Worm (Caenorhabditis elegans) whole organism, early embryonic: ENCODE results near the gene hbl-1.

Experiments
- B0310.2 ChIP-seq: sonication (generic microtip); optimal IDR thresholded peaks from 2 replicates; lab custom pipeline; 2016; ENCODE audit warnings: mild to moderate bottlenecking, missing genetic modification characterization, missing compliant biosample characterization
- F13C5.2 ChIP-seq: sonication (generic microtip); optimal IDR thresholded peaks from 2 replicates; lab custom pipeline; 2017; ENCODE audit warnings: mild to moderate bottlenecking, missing genetic modification characterization, inconsistent platforms, missing compliant biosample characterization
- aly-1 ChIP-seq: sonication (generic microtip); optimal IDR thresholded peaks from 2 replicates; lab custom pipeline; 2016; ENCODE audit warnings: missing genetic modification characterization, missing compliant biosample characterization
- ama-1 ChIP-seq: fragments of 150-350 bp; optimal IDR thresholded peaks from 2 replicates; lab custom pipeline; 2014
- ceh-13 ChIP-seq: fragments of 200-800 bp; sonication (Bioruptor generic); optimal IDR thresholded peaks from 2 replicates; lab custom pipeline; 2018; ENCODE audit warnings: mild to moderate bottlenecking, missing genetic modification characterization, missing compliant biosample characterization
- ceh-36 ChIP-seq: sonication (generic microtip); optimal IDR thresholded peaks from 2 replicates; lab custom pipeline; 2016; ENCODE audit warnings: missing genetic modification characterization, inconsistent platforms, missing compliant biosample characterization
- ets-7 ChIP-seq: sonication (generic microtip); optimal IDR thresholded peaks from 2 replicates; lab custom pipeline; 2016; ENCODE audit warnings: missing genotype, missing genetic modification characterization, missing compliant biosample characterization
- flt-1 ChIP-seq: fragments of 200-800 bp; sonication (Bioruptor generic); IDR thresholded peaks from 2 replicates; pipeline ENCODE4 v1.3.6; 2022; ENCODE audit warnings: missing genetic modification characterization, missing compliant biosample characterization
- hmbx-1 ChIP-seq: sonication (generic microtip); optimal IDR thresholded peaks from 2 replicates; lab custom pipeline; 2016; ENCODE audit warnings: mild to moderate bottlenecking, missing genetic modification characterization, missing compliant biosample characterization
- hmg-4 ChIP-seq: fragments of 200-800 bp; sonication (Bioruptor generic); optimal IDR thresholded peaks from 2 replicates; lab custom pipeline; 2018; ENCODE audit warnings: mild to moderate bottlenecking, missing genetic modification characterization, missing compliant biosample characterization
- hnd-1 ChIP-seq: sonication (generic microtip); optimal IDR thresholded peaks from 2 replicates; lab custom pipeline; 2016; ENCODE audit warnings: missing genetic modification characterization, missing compliant biosample characterization
- pes-1 ChIP-seq: fragments of 200-800 bp; sonication (Bioruptor generic); IDR thresholded peaks from 2 replicates; pipeline ENCODE4 v1.3.6; 2022; ENCODE audit warnings: missing genetic modification reagents, missing genetic modification characterization, missing compliant biosample characterization
- scrt-1 ChIP-seq: fragments of 200-800 bp; sonication (Bioruptor generic); IDR thresholded peaks from 2 replicates; pipeline ENCODE4 v1.3.6; 2022; ENCODE audit warnings: missing genetic modification characterization, missing compliant biosample characterization
- sea-1 ChIP-seq: fragments of 200-800 bp; sonication (Bioruptor generic); conservative IDR thresholded peaks from 2 replicates; pipeline ENCODE4 v1.3.6; 2022; ENCODE audit warnings: missing genetic modification characterization, missing compliant biosample characterization
- tbx-11 ChIP-seq: fragments of 200-800 bp; sonication (Bioruptor generic); IDR thresholded peaks from 2 replicates; pipeline ENCODE4 v1.3.6; 2022; ENCODE audit warnings: missing genetic modification characterization, missing compliant biosample characterization
- tbx-37 ChIP-seq: fragments of 200-800 bp; sonication (Bioruptor generic); conservative IDR thresholded peaks from 2 replicates; pipeline ENCODE4 v1.3.6; 2022; ENCODE audit warnings: missing genetic modification reagents, missing genetic modification characterization, missing compliant biosample characterization
- tra-4 ChIP-seq: sonication (generic microtip); optimal IDR thresholded peaks from 2 replicates; lab custom pipeline; 2017; ENCODE audit warnings: missing genetic modification characterization, missing compliant biosample characterization

hbl-1 gene

DNA sequence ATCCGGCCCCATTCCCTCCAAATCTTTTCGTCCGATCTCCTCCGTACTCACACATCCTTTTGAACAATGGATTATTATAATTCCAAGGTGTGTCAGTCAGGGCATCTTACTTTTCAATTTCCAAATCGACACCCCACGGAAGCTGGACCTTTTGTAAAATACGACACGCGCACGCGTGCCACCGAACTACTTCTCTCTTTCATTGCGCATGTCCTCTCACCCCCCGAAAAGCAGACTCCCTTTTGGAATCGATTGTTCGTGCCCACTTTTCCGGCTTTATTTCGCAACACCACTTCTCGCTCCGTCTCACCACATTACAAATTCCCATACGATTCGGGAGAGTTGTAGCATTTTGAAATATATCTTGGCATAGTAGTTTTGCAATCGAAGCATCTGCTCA, 25.3 kb downstream of the hbl-1 start:
- no peak for TF ChIP-seq hmbx-1 (tag; lab: Kevin White, UChicago)
- no peak for TF ChIP-seq tbx-37 (GFP tag; lab: Robert Waterston, UW)
- TF ChIP-seq tbx-11 (GFP tag; lab: Robert Waterston, UW), result no peak

DNA sequence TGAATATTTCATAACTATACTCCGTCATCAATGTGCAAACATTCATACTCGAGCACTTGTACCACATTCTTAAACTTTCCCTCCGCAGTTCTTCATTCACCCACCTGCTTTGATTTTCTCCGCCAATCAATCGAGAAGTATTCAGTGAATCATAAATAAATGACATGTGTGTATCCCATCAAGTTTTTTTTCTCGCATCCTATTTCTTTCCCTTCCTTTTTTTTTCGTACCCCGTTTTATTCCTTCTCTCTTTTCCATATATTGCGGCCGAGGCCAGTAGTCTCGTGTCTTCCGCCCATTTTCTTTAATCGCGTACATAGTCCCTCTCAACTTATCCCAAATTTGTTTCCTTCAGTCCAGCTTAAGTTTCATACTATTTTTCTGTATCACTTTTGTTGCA, 26.8 kb downstream of the hbl-1 start, which contains the start of gene atat-2:
TSS of gene atat-2 (plus strand) at position 398 of the 400 bp plus-strand sequence.
- TF ChIP-seq ceh-13, result no peak
- TF ChIP-seq tbx-37 (GFP tag; lab: Robert Waterston, UW), result no peak
- no peak for TF ChIP-seq F13C5.2 (tag; lab: Kevin White, UChicago)
- TF ChIP-seq hmg-4, result no peak
- no peak for TF ChIP-seq pes-1 (GFP tag; lab: Robert Waterston, UW)
- no peak for TF ChIP-seq flt-1 (GFP tag; lab: Robert Waterston, UW)
- no peak for TF ChIP-seq sea-1 (GFP tag; lab: Robert Waterston, UW)
- TF ChIP-seq ceh-36 (tag; lab: Kevin White, UChicago), result no peak

DNA sequence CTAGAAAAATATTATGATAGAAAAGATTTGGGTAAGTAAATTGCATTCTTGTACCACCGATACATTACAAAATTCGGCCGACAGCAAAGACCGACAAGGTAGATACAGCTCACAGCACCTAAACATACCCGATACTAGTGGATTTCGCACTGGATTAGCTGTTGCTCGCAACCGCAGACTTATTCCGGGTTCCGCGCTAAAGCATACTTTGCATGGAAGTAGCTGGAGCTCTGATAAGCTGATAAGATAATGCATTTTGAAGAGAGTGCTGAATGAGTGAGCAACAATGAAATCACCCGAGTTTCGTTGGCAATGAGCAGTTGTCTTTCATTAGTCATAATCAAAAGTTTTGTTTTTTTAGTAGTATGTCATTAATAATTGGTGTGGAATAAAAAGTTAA, 28.5 kb downstream of the hbl-1 start:
- TF ChIP-seq F13C5.2 (tag; lab: Kevin White, UChicago) (no peak), tra-4 (no peak), ceh-36 (tag; lab: Kevin White, UChicago) (no peak), B0310.2 (tag; lab: Kevin White, UChicago) (no peak), ets-7 (no peak), hnd-1 (tag; lab: Kevin White, UChicago) (no peak), ama-1 (lab: Kevin White, UChicago) (no peak), aly-1 (tag; lab: Kevin White, UChicago) (no peak), tbx-37 (GFP tag; lab: Robert Waterston, UW) (no peak), tbx-11 (GFP tag; lab: Robert Waterston, UW) (no peak), flt-1 (GFP tag; lab: Robert Waterston, UW) (no peak), sea-1 (GFP tag; lab: Robert Waterston, UW) (no peak), pes-1 (GFP tag; lab: Robert Waterston, UW) (no peak)

DNA sequence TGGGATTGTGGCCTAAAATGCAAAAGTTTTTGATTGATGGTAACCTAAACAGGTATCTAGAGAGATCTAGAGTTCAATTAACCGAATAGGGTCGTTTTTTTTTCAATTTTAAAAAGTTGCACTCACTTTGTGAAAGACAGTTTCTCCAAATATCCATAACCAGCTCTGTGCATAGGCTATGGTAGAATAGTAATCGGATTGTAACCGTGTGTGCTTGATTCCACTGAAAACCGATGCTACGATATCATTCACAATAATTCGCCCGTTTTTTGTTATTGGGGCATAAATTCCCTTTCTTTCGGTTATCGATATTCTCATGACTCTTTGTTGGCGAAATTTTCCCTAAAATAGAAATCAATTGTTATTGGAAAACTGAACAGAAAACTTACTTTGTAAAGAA, 30.2 kb downstream of the hbl-1 start:
- no peak for TF ChIP-seq tbx-37 (GFP tag; lab: Robert Waterston, UW)

DNA sequence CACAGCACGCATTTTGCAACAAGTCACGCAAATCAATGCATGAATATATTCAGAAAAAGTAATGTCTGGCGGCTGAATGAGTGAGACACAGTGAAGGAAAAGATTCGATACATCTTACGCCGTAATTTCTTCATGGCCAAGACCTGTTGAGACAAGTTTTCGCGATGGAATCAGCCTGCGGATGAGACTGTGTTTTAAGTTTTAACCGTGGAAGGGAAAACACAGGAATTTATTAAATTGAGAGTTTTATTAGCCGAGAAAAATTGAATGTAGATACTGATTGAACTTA, 32.2 kb downstream of the hbl-1 start, which contains the start of gene hog-1:
TSS of gene hog-1 (minus strand) at position 101 of the 289 bp plus-strand sequence.
- TF ChIP-seq scrt-1 (GFP tag; lab: Robert Waterston, UW), result no peak
- no peak for TF ChIP-seq ets-7
- no peak for TF ChIP-seq ama-1 (lab: Kevin White, UChicago)
- no peak for TF ChIP-seq tbx-37 (GFP tag; lab: Robert Waterston, UW)
- TF ChIP-seq pes-1 (GFP tag; lab: Robert Waterston, UW), result no peak
- TF ChIP-seq ceh-36 (tag; lab: Kevin White, UChicago), result no peak
- TF ChIP-seq hmg-4, result no peak
- no peak for TF ChIP-seq F13C5.2 (tag; lab: Kevin White, UChicago)
- no peak for TF ChIP-seq flt-1 (GFP tag; lab: Robert Waterston, UW)
- no peak for TF ChIP-seq hnd-1 (tag; lab: Kevin White, UChicago)
- no peak for TF ChIP-seq B0310.2 (tag; lab: Kevin White, UChicago)
- no peak for TF ChIP-seq aly-1 (tag; lab: Kevin White, UChicago)
- TF ChIP-seq sea-1 (GFP tag; lab: Robert Waterston, UW), result no peak
- no peak for TF ChIP-seq hmbx-1 (tag; lab: Kevin White, UChicago)
- no peak for TF ChIP-seq tra-4
- TF ChIP-seq tbx-11 (GFP tag; lab: Robert Waterston, UW), result no peak
- TF ChIP-seq ceh-13, result no peak

DNA sequence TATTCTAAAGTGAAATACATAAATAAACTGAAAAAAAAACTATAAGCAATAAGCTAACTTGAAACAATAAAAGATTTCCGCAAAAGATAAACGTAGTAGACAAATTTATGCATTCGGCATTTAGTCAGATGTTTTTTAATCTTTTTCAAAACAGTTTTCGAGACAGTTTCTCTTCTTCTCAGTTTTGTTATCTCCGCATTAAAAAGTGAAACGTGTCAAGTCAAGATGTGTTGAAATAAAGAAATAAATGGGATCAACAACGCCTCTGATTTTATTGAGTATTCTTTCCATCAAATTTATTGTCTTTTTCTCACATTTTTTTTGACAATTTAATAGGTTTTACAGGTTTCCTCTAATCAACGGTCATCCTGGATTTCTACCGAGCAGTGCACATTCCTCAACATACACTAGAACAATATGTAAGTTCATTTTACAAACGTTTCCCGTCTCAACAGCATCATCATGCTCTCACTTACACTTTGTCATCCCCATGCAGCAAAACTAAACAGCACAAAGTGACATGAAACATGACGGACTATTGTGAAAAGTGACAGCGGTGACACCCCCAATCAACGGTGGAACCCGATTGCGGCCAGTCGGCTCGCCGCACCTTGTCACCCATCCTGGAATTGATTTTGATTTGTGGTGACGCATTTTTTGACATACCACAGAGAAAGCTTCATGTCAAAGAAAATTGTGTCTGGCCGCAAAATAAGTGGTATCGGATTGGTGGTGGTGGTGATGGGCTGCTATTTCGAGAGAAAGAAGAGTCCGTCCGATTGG, 32.7 kb downstream of the hbl-1 start:
- TF ChIP-seq ceh-36 (tag; lab: Kevin White, UChicago) (no peak), tra-4 (no peak), ceh-13 (no peak), ama-1 (lab: Kevin White, UChicago) (no peak)

DNA sequence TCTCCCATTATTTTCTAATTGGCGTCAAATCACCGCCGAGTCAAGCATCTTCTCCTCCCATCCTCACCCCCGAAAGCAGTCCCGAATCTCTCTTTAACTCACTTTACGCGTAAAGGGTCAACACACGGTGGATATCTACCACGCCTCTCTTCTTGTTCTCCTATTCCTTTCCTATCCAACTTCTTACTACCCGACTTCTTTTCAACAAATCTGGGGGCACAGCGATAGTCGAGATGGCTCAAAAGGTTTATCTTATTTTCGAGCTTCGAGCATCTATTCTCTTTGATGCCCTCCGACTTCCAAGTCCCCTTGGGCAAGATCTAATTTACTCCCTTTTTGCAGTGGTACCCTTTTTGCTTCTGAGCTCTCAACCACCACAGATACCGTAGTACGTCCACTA, 37.2 kb downstream of the hbl-1 start:
- TF ChIP-seq hnd-1 (tag; lab: Kevin White, UChicago) (no peak), tbx-37 (GFP tag; lab: Robert Waterston, UW) (no peak), scrt-1 (GFP tag; lab: Robert Waterston, UW) (no peak), ceh-36 (tag; lab: Kevin White, UChicago) (no peak), hmg-4 (no peak), flt-1 (GFP tag; lab: Robert Waterston, UW) (no peak), tbx-11 (GFP tag; lab: Robert Waterston, UW) (no peak), hmbx-1 (tag; lab: Kevin White, UChicago) (no peak), ets-7 (no peak), pes-1 (GFP tag; lab: Robert Waterston, UW) (no peak), F13C5.2 (tag; lab: Kevin White, UChicago) (no peak), ama-1 (lab: Kevin White, UChicago) (no peak), aly-1 (tag; lab: Kevin White, UChicago) (no peak), sea-1 (GFP tag; lab: Robert Waterston, UW) (no peak), ceh-13 (no peak), tra-4 (no peak), B0310.2 (tag; lab: Kevin White, UChicago) (no peak)

DNA sequence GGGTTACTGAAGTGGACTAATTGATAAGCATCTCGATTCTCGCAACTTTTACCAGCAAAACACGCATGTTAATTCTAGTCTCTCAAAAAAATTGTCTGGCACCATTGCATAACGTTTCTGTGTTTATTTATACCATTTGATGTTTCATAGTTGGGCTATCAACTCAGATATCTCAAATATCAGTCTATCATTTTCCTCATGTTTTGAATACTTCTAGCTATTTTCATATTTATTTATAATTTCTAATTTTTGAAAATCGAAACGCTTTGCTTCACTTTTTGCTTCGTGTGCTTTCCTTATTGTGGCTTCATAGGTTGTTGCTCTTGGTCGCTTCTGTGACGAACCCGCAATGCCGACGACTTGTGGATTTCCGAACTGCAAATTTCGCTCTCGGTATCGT, 40.5 kb downstream of the hbl-1 start, which contains the start of gene ctbp-1:
TSS of gene ctbp-1 (plus strand) at position 301 of the 400 bp plus-strand sequence.
- no peak for TF ChIP-seq F13C5.2 (tag; lab: Kevin White, UChicago)
- TF ChIP-seq hmg-4, result no peak
- TF ChIP-seq aly-1 (tag; lab: Kevin White, UChicago), result no peak
- no peak for TF ChIP-seq flt-1 (GFP tag; lab: Robert Waterston, UW)
- TF ChIP-seq ceh-36 (tag; lab: Kevin White, UChicago), result no peak
- no peak for TF ChIP-seq ama-1 (lab: Kevin White, UChicago)
- no peak for TF ChIP-seq B0310.2 (tag; lab: Kevin White, UChicago)
- no peak for TF ChIP-seq tra-4
- TF ChIP-seq ceh-13, result no peak
- no peak for TF ChIP-seq scrt-1 (GFP tag; lab: Robert Waterston, UW)
